Fruit fly (Drosophila melanogaster) whole organism, pupa: ENCODE data around the gene CG14431.

Experiments
- CG10348 ChIP-seq: fragments of 200-800 bp; sonication (Bioruptor generic); IDR thresholded peaks from 2 replicates; pipeline ENCODE4 v1.3.6; 2022; ENCODE audit warnings: missing biosample characterization, missing genetic modification characterization
- CG12605 ChIP-seq: fragments of 200-800 bp; sonication (Bioruptor generic); IDR thresholded peaks from 2 replicates; pipeline ENCODE4 v1.3.6; 2022; ENCODE audit warnings: missing biosample characterization, missing genetic modification characterization
- CG13204 ChIP-seq: fragments of 200-800 bp; sonication (Bioruptor generic); optimal IDR thresholded peaks from 2 replicates; lab custom pipeline; 2018; ENCODE audit warnings: missing biosample characterization, mild to moderate bottlenecking, missing genetic modification characterization, moderate library complexity
- CG14655 ChIP-seq: fragments of 200-800 bp; sonication (Bioruptor generic); optimal IDR thresholded peaks from 3 replicates; lab custom pipeline; 2017; ENCODE audit warnings: mild to moderate bottlenecking, missing biosample characterization, missing genetic modification reagents, missing genetic modification characterization
- CG15710 ChIP-seq: fragments of 200-800 bp; sonication (Bioruptor generic); optimal IDR thresholded peaks from 2 replicates; lab custom pipeline; 2018; ENCODE audit warnings: missing biosample characterization, mild to moderate bottlenecking, missing genetic modification characterization, moderate library complexity
- CG17806 ChIP-seq: fragments of 200-800 bp; sonication (Bioruptor generic); optimal IDR thresholded peaks from 2 replicates; lab custom pipeline; 2018; ENCODE audit warnings: missing biosample characterization, mild to moderate bottlenecking, missing genetic modification characterization, moderate library complexity
- CG32121 ChIP-seq: fragments of 200-800 bp; sonication (Bioruptor generic); IDR thresholded peaks from 2 replicates; pipeline ENCODE4 v1.3.6; 2022; ENCODE audit warnings: missing biosample characterization, missing genetic modification characterization
- CG34367 ChIP-seq: fragments of 200-800 bp; sonication (Bioruptor generic); optimal IDR thresholded peaks from 2 replicates; lab custom pipeline; 2018; ENCODE audit warnings: missing biosample characterization, mild to moderate bottlenecking, missing genetic modification characterization
- CG4496 ChIP-seq: fragments of 200-800 bp; sonication (Bioruptor generic); IDR thresholded peaks from 3 replicates; pipeline ENCODE4 v1.3.6; 2022; ENCODE audit warnings: missing biosample characterization, missing genetic modification characterization
- CG8159 ChIP-seq: fragments of 200-800 bp; sonication (Bioruptor generic); optimal IDR thresholded peaks from 3 replicates; lab custom pipeline; 2018; ENCODE audit warnings: missing biosample characterization, mild to moderate bottlenecking, missing genetic modification characterization, moderate library complexity
- CG8301 ChIP-seq: fragments of 200-800 bp; sonication (Bioruptor generic); optimal IDR thresholded peaks from 2 replicates; lab custom pipeline; 2018; ENCODE audit warnings: missing biosample characterization, mild to moderate bottlenecking, missing genetic modification characterization
- CG9948 ChIP-seq: fragments of 200-800 bp; sonication (Bioruptor generic); optimal IDR thresholded peaks from 2 replicates; lab custom pipeline; 2018; ENCODE audit warnings: missing biosample characterization, mild to moderate bottlenecking, missing genetic modification characterization, moderate library complexity
- D1 ChIP-seq: fragments of 200-800 bp; sonication (Bioruptor generic); optimal IDR thresholded peaks from 2 replicates; lab custom pipeline; 2018; ENCODE audit warnings: missing biosample characterization, mild to moderate bottlenecking, missing genetic modification characterization, moderate library complexity
- EcR ChIP-seq: fragments of 200-800 bp; sonication (Bioruptor generic); optimal IDR thresholded peaks from 3 replicates; lab custom pipeline; 2019; ENCODE audit warnings: missing biosample characterization, missing genetic modification characterization, mild to moderate bottlenecking, moderate library complexity, missing genetic modification reagents
- Ets98B ChIP-seq: fragments of 200-800 bp; sonication (Bioruptor generic); IDR thresholded peaks from 2 replicates; pipeline ENCODE4 v1.3.6; 2022; ENCODE audit warnings: missing biosample characterization, missing genetic modification characterization
- Pif1A ChIP-seq: fragments of 200-800 bp; sonication (Bioruptor generic); optimal IDR thresholded peaks from 3 replicates; lab custom pipeline; 2016; ENCODE audit warnings: missing biosample characterization, missing genetic modification characterization
- Pif1B ChIP-seq: fragments of 200-800 bp; sonication (Bioruptor generic); optimal IDR thresholded peaks from 3 replicates; lab custom pipeline; 2016; ENCODE audit warnings: missing biosample characterization, missing genetic modification characterization
- Snoo ChIP-seq: fragments of 200-800 bp; sonication (Bioruptor generic); optimal IDR thresholded peaks from 3 replicates; lab custom pipeline; 2017; ENCODE audit warnings: missing biosample characterization, mild to moderate bottlenecking, missing genetic modification characterization, inconsistent platforms
- fd96Ca ChIP-seq: fragments of 200-800 bp; sonication (Bioruptor generic); IDR thresholded peaks from 3 replicates; pipeline ENCODE4 v1.3.6; 2022; ENCODE audit warnings: missing biosample characterization, missing genetic modification characterization
- gl ChIP-seq: fragments of 200-800 bp; sonication (Bioruptor generic); optimal IDR thresholded peaks from 2 replicates; lab custom pipeline; 2018; ENCODE audit warnings: missing biosample characterization, mild to moderate bottlenecking, missing genetic modification characterization
- rn ChIP-seq: fragments of 200-800 bp; sonication (Bioruptor generic); IDR thresholded peaks from 2 replicates; pipeline ENCODE4 v1.3.6; 2022; ENCODE audit warnings: missing biosample characterization, missing genetic modification characterization

CG14431 gene

dm6 chrX:7001135-7001769 lies 93.2 kb downstream of the CG14431 start:
- peak; percentile 61; the same call in 1 of the 2 replicates for TF ChIP-seq CG32121 (GFP tag; lab: Robert Waterston, UW)
- TF ChIP-seq Pif1A (GFP tag; lab: Kevin White, UChicago) = no peak
- TF ChIP-seq CG14655 (GFP tag; lab: Kevin White, UChicago) = peak; percentile 37
- peak; percentile 65 for TF ChIP-seq fd96Ca
- no peak for TF ChIP-seq D1
- no peak for TF ChIP-seq CG12605 (GFP tag; lab: Robert Waterston, UW)
- TF ChIP-seq CG34367 (tag; lab: Kevin White, UChicago) = no peak
- TF ChIP-seq CG4496 (GFP tag; lab: Robert Waterston, UW) = peak; percentile 64; the same call in 1 of the 3 replicates
- TF ChIP-seq Ets98B (GFP tag; lab: Robert Waterston, UW) = peak; percentile 37
- no peak for TF ChIP-seq CG17806
- no peak for TF ChIP-seq CG8301
- no peak for TF ChIP-seq CG10348 (GFP tag; lab: Robert Waterston, UW)
- no peak for TF ChIP-seq EcR
- TF ChIP-seq CG8159 = peak; percentile 4
- peak; percentile 55 for TF ChIP-seq Pif1B (GFP tag; lab: Kevin White, UChicago)
- peak; percentile 27 for TF ChIP-seq CG15710 (tag; lab: Kevin White, UChicago)

dm6 chrX:7004101-7004700 lies 96.1 kb downstream of the CG14431 start:
- no peak for TF ChIP-seq Pif1B (GFP tag; lab: Kevin White, UChicago)
- TF ChIP-seq CG15710 (tag; lab: Kevin White, UChicago) = no peak
- TF ChIP-seq Snoo (tag; lab: Kevin White, UChicago) = no peak
- no peak for TF ChIP-seq CG10348 (GFP tag; lab: Robert Waterston, UW)
- TF ChIP-seq CG12605 (GFP tag; lab: Robert Waterston, UW) = no peak
- TF ChIP-seq D1 = no peak
- TF ChIP-seq CG4496 (GFP tag; lab: Robert Waterston, UW) = no peak

DNA sequence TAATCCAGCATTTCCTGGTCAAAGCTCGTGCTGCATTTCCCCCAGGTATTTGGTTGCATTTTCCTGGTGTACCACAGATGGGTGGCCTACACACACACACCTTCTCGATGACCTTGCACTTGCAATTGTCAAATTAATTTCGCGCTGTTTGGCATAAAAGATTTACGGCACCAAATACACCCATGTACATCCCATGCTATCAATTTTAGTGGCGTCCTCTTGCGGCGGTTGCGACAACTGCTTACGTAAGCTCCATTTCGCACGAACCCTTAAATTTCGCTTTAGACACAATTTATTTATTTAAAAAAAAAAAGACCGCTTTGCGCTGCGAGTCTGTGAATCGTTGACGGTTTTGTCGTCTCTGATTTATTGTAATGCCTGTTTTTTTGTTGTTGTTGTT lies 97.4 kb downstream of the CG14431 start:
- TF ChIP-seq CG8159 = no peak
- no peak for TF ChIP-seq Ets98B (GFP tag; lab: Robert Waterston, UW)
- no peak for TF ChIP-seq CG14655 (GFP tag; lab: Kevin White, UChicago)
- no peak for TF ChIP-seq fd96Ca
- TF ChIP-seq CG13204 (GFP tag; lab: Kevin White, UChicago) = no peak
- TF ChIP-seq Pif1B (GFP tag; lab: Kevin White, UChicago) = no peak
- TF ChIP-seq CG34367 (tag; lab: Kevin White, UChicago) = no peak
- TF ChIP-seq CG32121 (GFP tag; lab: Robert Waterston, UW) = no peak
- no peak for TF ChIP-seq rn (GFP tag; lab: Robert Waterston, UW)
- TF ChIP-seq CG4496 (GFP tag; lab: Robert Waterston, UW) = no peak
- no peak for TF ChIP-seq CG12605 (GFP tag; lab: Robert Waterston, UW)
- TF ChIP-seq CG8301 = no peak

DNA sequence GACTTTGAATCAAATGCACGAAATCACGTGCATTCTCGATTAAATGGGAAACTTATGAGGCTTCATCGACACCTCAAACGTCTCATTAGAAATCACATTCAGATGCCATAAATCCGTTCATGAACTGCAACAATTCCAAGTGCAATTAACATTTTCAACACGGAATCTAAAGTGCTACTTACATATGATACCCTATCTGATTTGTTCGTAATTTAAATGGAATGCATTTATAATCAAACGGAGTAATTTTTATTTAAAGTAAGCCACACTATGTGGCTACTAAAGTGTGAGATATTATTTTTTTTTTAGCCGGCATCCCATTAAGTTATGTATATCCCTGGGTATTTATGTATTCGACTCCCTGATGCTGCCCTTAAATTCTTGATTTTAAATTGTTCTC lies 99.6 kb downstream of the CG14431 start:
- TF ChIP-seq gl (tag; lab: Kevin White, UChicago) (no peak), Pif1B (GFP tag; lab: Kevin White, UChicago) (no peak), CG14655 (GFP tag; lab: Kevin White, UChicago) (peak; percentile 5), fd96Ca (no peak), CG32121 (GFP tag; lab: Robert Waterston, UW) (no peak), CG13204 (GFP tag; lab: Kevin White, UChicago) (no peak), CG17806 (peak; percentile 20), CG4496 (GFP tag; lab: Robert Waterston, UW) (no peak), CG15710 (tag; lab: Kevin White, UChicago) (peak; percentile 26), Ets98B (GFP tag; lab: Robert Waterston, UW) (no peak), EcR (no peak), CG12605 (GFP tag; lab: Robert Waterston, UW) (no peak), CG34367 (tag; lab: Kevin White, UChicago) (no peak), CG8301 (no peak), CG8159 (peak; percentile 27), D1 (no peak), CG10348 (GFP tag; lab: Robert Waterston, UW) (no peak), rn (GFP tag; lab: Robert Waterston, UW) (no peak), Pif1A (GFP tag; lab: Kevin White, UChicago) (peak; percentile 16), CG9948 (tag; lab: Kevin White, UChicago) (peak; percentile 7), Snoo (tag; lab: Kevin White, UChicago) (no peak)

- TF ChIP-seq CG14655 (GFP tag; lab: Kevin White, UChicago) (peak; percentile 77), CG32121 (GFP tag; lab: Robert Waterston, UW) (peak; percentile 75; the same call in 1 of the 2 replicates), fd96Ca (peak; percentile 73; the same call in 2 of the 3 replicates), CG12605 (GFP tag; lab: Robert Waterston, UW) (no peak; the same call in 1 of the 2 replicates), CG34367 (tag; lab: Kevin White, UChicago) (peak; percentile 66), Pif1B (GFP tag; lab: Kevin White, UChicago) (peak; percentile 9), gl (tag; lab: Kevin White, UChicago) (peak; percentile 58), CG4496 (GFP tag; lab: Robert Waterston, UW) (peak; percentile 78), D1 (no peak), Pif1A (GFP tag; lab: Kevin White, UChicago) (peak; percentile 66), EcR (peak; percentile 78), CG8301 (peak; percentile 73), Ets98B (GFP tag; lab: Robert Waterston, UW) (peak; percentile 65), CG17806 (peak; percentile 69), rn (GFP tag; lab: Robert Waterston, UW) (peak; percentile 32; the same call in 1 of the 2 replicates), CG10348 (GFP tag; lab: Robert Waterston, UW) (0 out of 2 replicates have a peak, but pooled peaks have one; percentile 37), CG8159 (peak; percentile 79), Snoo (tag; lab: Kevin White, UChicago) (peak; percentile 56), CG15710 (tag; lab: Kevin White, UChicago) (peak; percentile 76), CG9948 (tag; lab: Kevin White, UChicago) (peak; percentile 74), CG13204 (GFP tag; lab: Kevin White, UChicago) (no peak)
- TF ChIP-seq, all 21 proteins: peak for 18
Observed at dm6 chrX:7008102-7009087, 100.3 kb downstream of the CG14431 start.
